Fruit fly (Drosophila melanogaster) whole organism, embryonic: Measurements from ENCODE around the gene Tom70.

Source experiments
- Atf3 ChIP-seq: fragments of 200-800 bp; sonication (Bioruptor generic); optimal IDR thresholded peaks from 3 replicates; lab custom pipeline; 2016; ENCODE audit warnings: missing biosample characterization, missing genetic modification characterization
- Awh ChIP-seq: fragments of 200-800 bp; sonication (Bioruptor generic); IDR thresholded peaks from 2 replicates; pipeline ENCODE4, ENCODE4 v1.3.6; 2022; ENCODE audit warnings: missing biosample characterization, missing genetic modification characterization
- CG12659 ChIP-seq: fragments of 200-800 bp; sonication (Bioruptor generic); optimal IDR thresholded peaks from 3 replicates; lab custom pipeline; 2017; ENCODE audit warnings: mild to moderate bottlenecking, missing biosample characterization, missing genetic modification reagents, missing genetic modification characterization
- CG14441 ChIP-seq: fragments of 200-800 bp; sonication (Bioruptor generic); IDR thresholded peaks from 2 replicates; pipeline ENCODE4 v1.3.6; 2022; ENCODE audit warnings: missing biosample characterization, missing genetic modification characterization
- CG14667 ChIP-seq: fragments of 200-800 bp; sonication (Bioruptor generic); IDR thresholded peaks from 2 replicates; pipeline ENCODE4 v1.3.6; 2022; ENCODE audit warnings: missing biosample characterization, missing genetic modification characterization
- CG15011 ChIP-seq: fragments of 200-800 bp; sonication (Bioruptor generic); optimal IDR thresholded peaks from 3 replicates; lab custom pipeline; 2018; ENCODE audit warnings: missing biosample characterization, mild to moderate bottlenecking, missing genetic modification characterization
- CG15514 ChIP-seq: fragments of 200-800 bp; sonication (Bioruptor generic); optimal IDR thresholded peaks from 3 replicates; lab custom pipeline; 2017; ENCODE audit warnings: missing biosample characterization, missing genetic modification characterization, mild to moderate bottlenecking, moderate library complexity, missing genetic modification reagents
- CG17359 ChIP-seq: fragments of 200-800 bp; sonication (Bioruptor generic); optimal IDR thresholded peaks from 3 replicates; lab custom pipeline; 2018; ENCODE audit warnings: missing biosample characterization, mild to moderate bottlenecking, missing genetic modification characterization, moderate library complexity
- CG17568 ChIP-seq: fragments of 200-800 bp; sonication (Bioruptor generic); optimal IDR thresholded peaks from 2 replicates; lab custom pipeline; 2018; ENCODE audit warnings: missing biosample characterization, mild to moderate bottlenecking, missing genetic modification characterization, moderate library complexity
- CG18599 ChIP-seq: fragments of 200-800 bp; sonication (Bioruptor generic); optimal IDR thresholded peaks from 3 replicates; lab custom pipeline; 2017; ENCODE audit warnings: missing biosample characterization, missing genetic modification characterization, mild to moderate bottlenecking, moderate library complexity, missing genetic modification reagents
- CG2678 ChIP-seq: fragments of 200-800 bp; sonication (Bioruptor generic); optimal IDR thresholded peaks from 3 replicates; lab custom pipeline; 2019; ENCODE audit warnings: missing biosample characterization, mild to moderate bottlenecking, missing genetic modification characterization, moderate library complexity
- CG3065 ChIP-seq: fragments of 200-800 bp; sonication (Bioruptor generic); optimal IDR thresholded peaks from 2 replicates; lab custom pipeline; 2016; ENCODE audit warnings: missing biosample characterization, missing genetic modification characterization
- CG31365 ChIP-seq: fragments of 200-800 bp; sonication (Bioruptor generic); optimal IDR thresholded peaks from 2 replicates; lab custom pipeline; 2018; ENCODE audit warnings: missing biosample characterization, mild to moderate bottlenecking, missing genetic modification characterization
- CG31441 ChIP-seq: fragments of 200-800 bp; sonication (Bioruptor generic); IDR thresholded peaks from 2 replicates; pipeline ENCODE4 v1.3.6; 2022; ENCODE audit warnings: missing biosample characterization, missing genetic modification characterization
- CG5245 ChIP-seq: fragments of 200-800 bp; sonication (Bioruptor generic); optimal IDR thresholded peaks from 3 replicates; lab custom pipeline; 2016; ENCODE audit warnings: missing biosample characterization, missing genetic modification characterization
- CG6175 ChIP-seq: fragments of 200-800 bp; sonication (Bioruptor generic); IDR thresholded peaks from 3 replicates; pipeline ENCODE4 v1.3.6; 2022; ENCODE audit warnings: missing biosample characterization, missing genetic modification characterization
- CG7556 ChIP-seq: fragments of 200-800 bp; sonication (Bioruptor generic); optimal IDR thresholded peaks from 2 replicates; lab custom pipeline; 2017; ENCODE audit warnings: missing biosample characterization, mild to moderate bottlenecking, missing genetic modification characterization
- Camta ChIP-seq: fragments of 200-800 bp; sonication (Bioruptor generic); optimal IDR thresholded peaks from 2 replicates; lab custom pipeline; 2016; ENCODE audit warnings: missing biosample characterization, missing genetic modification characterization
- Dll ChIP-seq: fragments of 200-800 bp; sonication (Bioruptor generic); IDR thresholded peaks from 4 replicates; pipeline ENCODE4 v1.3.6; 2022; ENCODE audit warnings: missing biosample characterization, missing genetic modification characterization; ENCODE audit not compliant: partially characterized antibody
- Dp ChIP-seq: fragments of 200-800 bp; sonication (Bioruptor generic); optimal IDR thresholded peaks from 2 replicates; lab custom pipeline; 2018; ENCODE audit warnings: missing biosample characterization, mild to moderate bottlenecking, missing genetic modification characterization, moderate library complexity
- Dref ChIP-seq: fragments of 200-800 bp; sonication (Bioruptor generic); IDR thresholded peaks from 2 replicates; pipeline ENCODE4 v1.3.6; 2022; ENCODE audit warnings: missing biosample characterization, missing genetic modification characterization
- E2f2 ChIP-seq: fragments of 200-800 bp; sonication (Bioruptor generic); IDR thresholded peaks from 2 replicates; pipeline ENCODE4 v1.3.6; 2022; ENCODE audit warnings: missing biosample characterization, missing genetic modification characterization
- H15 ChIP-seq: fragments of 200-800 bp; sonication (Bioruptor generic); IDR thresholded peaks from 3 replicates; pipeline ENCODE4 v1.3.6; 2022; ENCODE audit warnings: missing biosample characterization, missing genetic modification characterization
- HHEX ChIP-seq: fragments of 200-800 bp; sonication (Bioruptor generic); optimal IDR thresholded peaks from 3 replicates; lab custom pipeline; 2017; ENCODE audit warnings: missing biosample characterization, mild to moderate bottlenecking, missing genetic modification characterization, missing genetic modification reagents
- HLHmδ ChIP-seq: fragments of 200-800 bp; sonication (Bioruptor generic); optimal IDR thresholded peaks from 2 replicates; lab custom pipeline; 2018; ENCODE audit warnings: missing biosample characterization, mild to moderate bottlenecking, missing genetic modification characterization, moderate library complexity
- Hr51 ChIP-seq, 2 experiments: fragments of 200-800 bp; sonication (Bioruptor generic); optimal IDR thresholded peaks; 2 replicates in 1 of 2; 3 replicates in 1 of 2; lab custom pipeline; 2016 to 2018; ENCODE audit warnings: missing biosample characterization in 2 of 2, missing genetic modification characterization in 2 of 2, mild to moderate bottlenecking in 1 of 2, moderate library complexity in 1 of 2
- PHDP ChIP-seq: fragments of 200-800 bp; sonication (Bioruptor generic); optimal IDR thresholded peaks from 3 replicates; lab custom pipeline; 2018; ENCODE audit warnings: missing biosample characterization, mild to moderate bottlenecking, missing genetic modification characterization, moderate library complexity
- Ptx1 ChIP-seq: fragments of 200-800 bp; sonication (Bioruptor generic); IDR thresholded peaks from 2 replicates; pipeline ENCODE4 v1.3.6; 2022; ENCODE audit warnings: missing biosample characterization, missing genetic modification characterization
- Sry-δ ChIP-seq: fragments of 200-800 bp; sonication (Bioruptor generic); optimal IDR thresholded peaks from 2 replicates; lab custom pipeline; 2016; ENCODE audit warnings: missing biosample characterization, missing genetic modification characterization
- Usf ChIP-seq: fragments of 200-800 bp; sonication (Bioruptor generic); optimal IDR thresholded peaks from 2 replicates; lab custom pipeline; 2017; ENCODE audit warnings: missing genotype, missing biosample characterization, missing genetic modification characterization
- Xbp1 ChIP-seq: fragments of 200-800 bp; sonication (Bioruptor generic); optimal IDR thresholded peaks from 3 replicates; lab custom pipeline; 2016; ENCODE audit warnings: missing biosample characterization, mild to moderate bottlenecking, missing genetic modification characterization
- ab ChIP-seq: fragments of 200-800 bp; sonication (Bioruptor generic); optimal IDR thresholded peaks from 2 replicates; lab custom pipeline; 2016; ENCODE audit warnings: missing biosample characterization, missing genetic modification characterization
- cas ChIP-seq: fragments of 200-800 bp; sonication (Bioruptor generic); IDR thresholded peaks from 2 replicates; pipeline ENCODE4 v1.3.6; 2022; ENCODE audit warnings: missing biosample characterization, missing genetic modification characterization
- dan ChIP-seq: fragments of 200-800 bp; sonication (Bioruptor generic); IDR thresholded peaks from 2 replicates; pipeline ENCODE4 v1.3.6; 2022; ENCODE audit warnings: missing biosample characterization, missing genetic modification characterization
- dati ChIP-seq: fragments of 200-800 bp; sonication (Bioruptor generic); IDR thresholded peaks from 2 replicates; pipeline ENCODE4 v1.3.6; 2022; ENCODE audit warnings: missing biosample characterization, missing genetic modification characterization
- fd96Cb ChIP-seq: fragments of 200-800 bp; sonication (Bioruptor generic); optimal IDR thresholded peaks from 2 replicates; lab custom pipeline; 2018; ENCODE audit warnings: missing biosample characterization, mild to moderate bottlenecking, missing genetic modification characterization, moderate library complexity
- gcm ChIP-seq: fragments of 200-800 bp; sonication (Bioruptor generic); optimal IDR thresholded peaks from 2 replicates; lab custom pipeline; 2019; ENCODE audit warnings: missing biosample characterization, mild to moderate bottlenecking, missing genetic modification characterization, moderate library complexity
- grau ChIP-seq: fragments of 200-800 bp; optimal IDR thresholded peaks from 3 replicates; lab custom pipeline; 2019; ENCODE audit warnings: missing biosample characterization, mild to moderate bottlenecking, missing genetic modification characterization, moderate library complexity
- hb ChIP-seq: fragments of 200-800 bp; sonication (Bioruptor generic); IDR thresholded peaks from 3 replicates; pipeline ENCODE4 v1.3.6; 2022; ENCODE audit warnings: missing biosample characterization, missing genetic modification characterization; ENCODE audit not compliant: partially characterized antibody
- kay ChIP-seq: fragments of 200-800 bp; sonication (Bioruptor generic); optimal IDR thresholded peaks from 2 replicates; lab custom pipeline; 2016; ENCODE audit warnings: missing biosample characterization, missing genetic modification characterization
- knrl ChIP-seq: fragments of 200-800 bp; sonication (Bioruptor generic); IDR thresholded peaks from 3 replicates; pipeline ENCODE4 v1.3.6; 2022; ENCODE audit warnings: missing biosample characterization, missing genetic modification characterization; ENCODE audit not compliant: partially characterized antibody
- lov ChIP-seq, 2 experiments: fragments of 200-800 bp in 1 of 2; fragments of >200 bp in 1 of 2; sonication (Bioruptor generic) in 1 of 2; IDR thresholded peaks in 1 of 2; optimal IDR thresholded peaks in 1 of 2; 2 replicates in 1 of 2; 3 replicates in 1 of 2; pipeline versions ENCODE4 v1.3.6 to Lab custom; 2017 to 2022; ENCODE audit warnings: missing biosample characterization in 1 of 2, missing genetic modification characterization in 1 of 2
- luna ChIP-seq: fragments of 200-800 bp; sonication (Bioruptor generic); optimal IDR thresholded peaks from 2 replicates; lab custom pipeline; 2016; ENCODE audit warnings: missing biosample characterization, missing genetic modification characterization
- maf-S ChIP-seq: fragments of 200-800 bp; sonication (Bioruptor generic); optimal IDR thresholded peaks from 2 replicates; lab custom pipeline; 2016; ENCODE audit warnings: missing biosample characterization, missing genetic modification characterization
- pho ChIP-seq: fragments of 200-800 bp; sonication (Bioruptor generic); optimal IDR thresholded peaks from 2 replicates; lab custom pipeline; 2016; ENCODE audit warnings: missing biosample characterization, missing genetic modification characterization
- prd ChIP-seq, 3 experiments: fragments of >200 bp in 2 of 3; fragments of 200-800 bp in 1 of 3; sonication (Bioruptor generic) in 1 of 3; optimal IDR thresholded peaks in 2 of 3; IDR thresholded peaks in 1 of 3; 2 replicates in 2 of 3; 3 replicates in 1 of 3; pipeline versions ENCODE4 v1.3.6 to Lab custom; 2017 to 2022; ENCODE audit warnings: missing biosample characterization in 1 of 3, missing genetic modification characterization in 1 of 3
- wek ChIP-seq: fragments of 200-800 bp; sonication (Bioruptor generic); optimal IDR thresholded peaks from 3 replicates; lab custom pipeline; 2018; ENCODE audit warnings: missing biosample characterization, mild to moderate bottlenecking, missing genetic modification characterization, moderate library complexity
- yki ChIP-seq: fragments of >200 bp; optimal IDR thresholded peaks from 3 replicates; lab custom pipeline; 2018

The Tom70 gene

dm6 chr2L:12010877-12011666, 27.2 kb downstream of the Tom70 start (continued):
- no peak for TF ChIP-seq lov (optimal IDR thresholded peaks at IDR 0.05; lab: Kevin White, UChicago)
- TF ChIP-seq lov (GFP tag; IDR thresholded peaks at IDR 0.05; lab: Robert Waterston, UW), result no peak
- TF ChIP-seq CG17568 (GFP tag; lab: Kevin White, UChicago), result peak; percentile 68
- peak; percentile 71 to 92 for TF ChIP-seq Hr51 (GFP tag; optimal IDR thresholded peaks at IDR 0.05; lab: Kevin White, UChicago)
- no peak for TF ChIP-seq CG6175
- TF ChIP-seq yki (lab: Kevin White, UChicago), result no peak
- no peak for TF ChIP-seq CG14441
- peak; percentile 90 for TF ChIP-seq pho (GFP tag; lab: Kevin White, UChicago)
- peak; percentile 86 for TF ChIP-seq CG15514 (GFP tag; lab: Kevin White, UChicago)
- TF ChIP-seq CG5245, result peak; percentile 70
- TF ChIP-seq maf-S (GFP tag; lab: Kevin White, UChicago), result peak; percentile 63
- no peak for TF ChIP-seq H15 (GFP tag; lab: Robert Waterston, UW)
- peak; percentile 91 for TF ChIP-seq CG15011 (GFP tag; lab: Kevin White, UChicago)
- no peak for TF ChIP-seq knrl (GFP tag; lab: Robert Waterston, UW)
- peak; percentile 37 for TF ChIP-seq ab (GFP tag; lab: Kevin White, UChicago)
- no peak for TF ChIP-seq prd (optimal IDR thresholded peaks at IDR 0.05; lab: Kevin White, UChicago)
- no peak for TF ChIP-seq prd (GFP tag; IDR thresholded peaks at IDR 0.05; lab: Robert Waterston, UW)
- TF ChIP-seq CG7556, result peak; percentile 95
- no peak for TF ChIP-seq Dll (GFP tag; lab: Robert Waterston, UW)
- no peak for TF ChIP-seq Dp (GFP tag; lab: Kevin White, UChicago)
- peak; percentile 69 for TF ChIP-seq wek (GFP tag; lab: Kevin White, UChicago)
- TF ChIP-seq HLHmδ (GFP tag; lab: Kevin White, UChicago), result peak; percentile 61
- TF ChIP-seq kay, result peak; percentile 89
- no peak for TF ChIP-seq luna (GFP tag; lab: Kevin White, UChicago)
- TF ChIP-seq Xbp1 (GFP tag; lab: Kevin White, UChicago), result peak; percentile 91
- TF ChIP-seq Atf3 (GFP tag; lab: Kevin White, UChicago), result peak; percentile 53
- no peak for TF ChIP-seq hb (GFP tag; lab: Robert Waterston, UW)
- no peak for TF ChIP-seq dati (GFP tag; lab: Robert Waterston, UW)
- peak; percentile 84 for TF ChIP-seq CG17359 (tag; lab: Kevin White, UChicago)
- peak; percentile 97 for TF ChIP-seq CG2678 (tag; lab: Kevin White, UChicago)
- peak; percentile 95 for TF ChIP-seq CG12659 (GFP tag; lab: Kevin White, UChicago)
- peak; percentile 95 for TF ChIP-seq grau
- peak; percentile 67 for TF ChIP-seq CG31365 (tag; lab: Kevin White, UChicago)
- peak; percentile 93 for TF ChIP-seq PHDP
- no peak for TF ChIP-seq Sry-δ (GFP tag; lab: Kevin White, UChicago)
- TF ChIP-seq E2f2, result no peak
- peak; percentile 87 for TF ChIP-seq gcm (GFP tag; lab: Kevin White, UChicago)
- no peak for TF ChIP-seq CG14667 (GFP tag; lab: Robert Waterston, UW)
- TF ChIP-seq dan (GFP tag; lab: Robert Waterston, UW), result no peak
- TF ChIP-seq Camta (GFP tag; lab: Kevin White, UChicago), result peak; percentile 39
- no peak for TF ChIP-seq CG31441 (GFP tag; lab: Robert Waterston, UW)
- TF ChIP-seq fd96Cb (tag; lab: Kevin White, UChicago), result peak; percentile 89
- no peak for TF ChIP-seq Ptx1
- no peak for TF ChIP-seq Awh (GFP tag; lab: Robert Waterston, UW)
- TF ChIP-seq Dref (GFP tag; lab: Robert Waterston, UW), result no peak
- TF ChIP-seq cas (GFP tag; lab: Robert Waterston, UW), result no peak
- TF ChIP-seq CG3065, result peak; percentile 66
- peak; percentile 87 for TF ChIP-seq Usf
- peak; percentile 96 for TF ChIP-seq CG18599 (GFP tag; lab: Kevin White, UChicago)
- TF ChIP-seq HHEX (GFP tag; lab: Kevin White, UChicago), result peak; percentile 89
